Worm (Caenorhabditis elegans): ENCODE data around the gene lipl-7.

The lipl-7 gene

ce11 chrIV:10261061-10261460 lies 19.4 kb upstream of the lipl-7 start:
- TF ChIP-seq rnt-1 (tag; optimal IDR thresholded peaks at IDR 0.05): peak; percentile 44
- no peak for TF ChIP-seq ceh-2 (tag; optimal IDR thresholded peaks at IDR 0.05)

ce11 chrIV:10259557-10259956 lies 17.9 kb upstream of the lipl-7 start, which contains the start of gene F01G10.9:
TSS of gene F01G10.9 (minus strand) at chrIV:10259657.
- TF ChIP-seq nhr-11 (tag; optimal IDR thresholded peaks at IDR 0.05) (no peak), pag-3 (tag; optimal IDR thresholded peaks at IDR 0.05; ENCODE audit: borderline replicate concordance) (no peak), Y22D7AL.16 (tag; optimal IDR thresholded peaks at IDR 0.05) (no peak), ceh-34 (tag; optimal IDR thresholded peaks at IDR 0.05) (no peak), nfya-1 (tag; optimal IDR thresholded peaks at IDR 0.05) (no peak), ama-1 (optimal IDR thresholded peaks at IDR 0.05) (no peak), hlh-8 (tag; optimal IDR thresholded peaks at IDR 0.05) (no peak)

ce11 chrIV:10252886-10253639 lies 11.4 kb upstream of the lipl-7 start:
- no peak for TF ChIP-seq sox-2 (GFP tag; IDR thresholded peaks at IDR 0.05)
- no peak for TF ChIP-seq pha-4 (tag; optimal IDR thresholded peaks at IDR 0.05)
- no peak for TF ChIP-seq K09A11.1 (tag; optimal IDR thresholded peaks at IDR 0.05; ENCODE audit: insufficient read depth)
- TF ChIP-seq zip-5 (tag; optimal IDR thresholded peaks at IDR 0.05): no peak
- no peak for TF ChIP-seq ama-1 (optimal IDR thresholded peaks at IDR 0.05)
- no peak for TF ChIP-seq hlh-6 (tag; optimal IDR thresholded peaks at IDR 0.05)
- TF ChIP-seq hlh-30 (tag; optimal IDR thresholded peaks at IDR 0.05; ENCODE audit: insufficient read depth): no peak
- TF ChIP-seq K02D7.2 (tag; optimal IDR thresholded peaks at IDR 0.05): no peak
- TF ChIP-seq ahr-1 (tag; optimal IDR thresholded peaks at IDR 0.05): no peak

- TF ChIP-seq ceh-48 (tag; optimal IDR thresholded peaks at IDR 0.05): no peak
- no peak for TF ChIP-seq tbx-7 (tag; optimal IDR thresholded peaks at IDR 0.05)
- TF ChIP-seq pha-4 (tag; optimal IDR thresholded peaks at IDR 0.05): no peak
- peak; percentile 64 for TF ChIP-seq nfya-1 (tag; optimal IDR thresholded peaks at IDR 0.05)
- TF ChIP-seq ceh-34 (tag; optimal IDR thresholded peaks at IDR 0.05): peak; percentile 2
- TF ChIP-seq ceh-22 (tag; optimal IDR thresholded peaks at IDR 0.05): no peak
- no peak for TF ChIP-seq K09A11.1 (tag; optimal IDR thresholded peaks at IDR 0.05; ENCODE audit: insufficient read depth)
- peak; percentile 38 for TF ChIP-seq F13H6.1 (tag; optimal IDR thresholded peaks at IDR 0.05)
- TF ChIP-seq K02D7.2 (tag; optimal IDR thresholded peaks at IDR 0.05): no peak
- TF ChIP-seq hlh-30 (tag; optimal IDR thresholded peaks at IDR 0.05; ENCODE audit: insufficient read depth): peak; percentile 87
- TF ChIP-seq tbx-2 (tag; optimal IDR thresholded peaks at IDR 0.05): peak; percentile 46
- TF ChIP-seq unc-55 (GFP tag; optimal IDR thresholded peaks at IDR 0.05): peak; percentile 77
- TF ChIP-seq gmeb-2 (tag; optimal IDR thresholded peaks at IDR 0.05): no peak
- TF ChIP-seq ceh-18 (tag; optimal IDR thresholded peaks at IDR 0.05): peak; percentile 87
- no peak for TF ChIP-seq ceh-2 (tag; optimal IDR thresholded peaks at IDR 0.05)
- peak; percentile 25 for TF ChIP-seq pqm-1 (tag; optimal IDR thresholded peaks at IDR 0.05)
- no peak for TF ChIP-seq pha-2 (tag; optimal IDR thresholded peaks at IDR 0.05)
- no peak for TF ChIP-seq hlh-8 (tag; optimal IDR thresholded peaks at IDR 0.05)
- no peak for TF ChIP-seq rnt-1 (tag; optimal IDR thresholded peaks at IDR 0.05)
- peak; percentile 56 for TF ChIP-seq pros-1 (tag; optimal IDR thresholded peaks at IDR 0.05)
- no peak for TF ChIP-seq ceh-19 (GFP tag; optimal IDR thresholded peaks at IDR 0.05)
- no peak for TF ChIP-seq unc-3 (GFP tag; conservative IDR thresholded peaks at IDR 0.05)
- TF ChIP-seq unc-3 (tag; optimal IDR thresholded peaks at IDR 0.05): no peak
- no peak for TF ChIP-seq hlh-15 (tag; optimal IDR thresholded peaks at IDR 0.05)
- TF ChIP-seq pag-3 (tag; optimal IDR thresholded peaks at IDR 0.05; ENCODE audit: borderline replicate concordance): peak; percentile 5
- peak; percentile 17 for TF ChIP-seq eyg-1 (tag; optimal IDR thresholded peaks at IDR 0.05)
- TF ChIP-seq ceh-31 (tag; optimal IDR thresholded peaks at IDR 0.05): peak; percentile 61
- no peak for TF ChIP-seq elt-2 (tag; optimal IDR thresholded peaks at IDR 0.05)
- peak; percentile 44 for TF ChIP-seq C08G9.2 (tag; optimal IDR thresholded peaks at IDR 0.05)
- no peak for TF ChIP-seq fax-1 (tag; optimal IDR thresholded peaks at IDR 0.05)
- TF ChIP-seq unc-42 (tag; optimal IDR thresholded peaks at IDR 0.05): peak; percentile 77
- TF ChIP-seq ets-4 (tag; optimal IDR thresholded peaks at IDR 0.05): peak; percentile 20
- peak; percentile 66 for TF ChIP-seq ref-2 (tag; optimal IDR thresholded peaks at IDR 0.05)
Measured at ce11 chrIV:10252350-10252792, 10.7 kb upstream of the lipl-7 start.
